Worm (Caenorhabditis elegans): ENCODE results near the gene ZK381.62.

DNA sequence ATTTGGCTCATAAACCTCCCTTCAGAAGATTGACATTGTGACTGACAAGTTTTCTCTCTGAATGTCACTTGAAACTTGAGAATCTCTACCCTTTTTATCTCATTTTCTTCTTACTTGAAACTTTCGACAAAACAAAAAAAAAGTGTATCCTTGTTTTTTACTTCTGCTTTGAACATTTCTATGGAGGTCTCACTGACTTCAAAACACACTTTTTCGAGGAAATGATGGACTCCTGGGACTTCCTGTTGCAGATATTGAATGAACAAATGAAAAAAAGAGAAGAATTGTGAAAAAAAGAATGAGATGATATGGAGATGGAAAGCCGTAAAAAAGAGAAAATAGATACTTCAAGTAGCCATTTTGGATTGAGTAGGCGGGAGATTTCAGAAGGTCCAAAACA, 30.0 kb downstream of the ZK381.62 start:
- TF ChIP-seq klf-2 (GFP tag; conservative IDR thresholded peaks at IDR 0.05) = no peak
- TF ChIP-seq med-1 (GFP tag; optimal IDR thresholded peaks at IDR 0.05; ENCODE audit: insufficient read depth) = no peak

Data from whole organism, midembryonic.